Worm (Caenorhabditis elegans) whole organism, late embryonic: ENCODE results near the gene F55G1.7.
A peak's percentile ranks its signal among the peaks of the same experiment; 100 is the strongest.

Experiments
- C08G9.2 ChIP-seq: sonication (generic microtip); optimal IDR thresholded peaks from 2 replicates; lab custom pipeline; 2016; ENCODE audit warnings: mild to moderate bottlenecking, missing genetic modification characterization, moderate library complexity, missing compliant biosample characterization
- K02D7.2 ChIP-seq: sonication (generic microtip); optimal IDR thresholded peaks from 2 replicates; lab custom pipeline; 2017; ENCODE audit warnings: mild to moderate bottlenecking, missing genetic modification characterization, missing compliant biosample characterization
- K09A11.1 ChIP-seq: sonication (generic microtip); optimal IDR thresholded peaks from 2 replicates; lab custom pipeline; 2017; ENCODE audit warnings: antibody characterized with exemption, mild to moderate bottlenecking, missing genetic modification characterization, missing compliant biosample characterization; ENCODE audit not compliant: insufficient read depth
- Y22D7AL.16 ChIP-seq: sonication (generic microtip); optimal IDR thresholded peaks from 2 replicates; lab custom pipeline; 2016; ENCODE audit warnings: missing genetic modification characterization, missing compliant biosample characterization
- ceh-18 ChIP-seq: sonication (generic microtip); optimal IDR thresholded peaks from 2 replicates; lab custom pipeline; 2016; ENCODE audit warnings: missing genetic modification characterization, missing compliant biosample characterization
- ceh-2 ChIP-seq: sonication (generic microtip); optimal IDR thresholded peaks from 2 replicates; lab custom pipeline; 2016; ENCODE audit warnings: missing genotype, missing genetic modification characterization, missing compliant biosample characterization
- ceh-24 ChIP-seq: sonication (generic microtip); optimal IDR thresholded peaks from 2 replicates; lab custom pipeline; 2016; ENCODE audit warnings: mild to moderate bottlenecking, missing genetic modification characterization, missing compliant biosample characterization
- ceh-9 ChIP-seq: sonication (generic microtip); optimal IDR thresholded peaks from 2 replicates; lab custom pipeline; 2016; ENCODE audit warnings: mild to moderate bottlenecking, missing genetic modification characterization, inconsistent platforms, missing compliant biosample characterization
- che-1 ChIP-seq: sonication (generic microtip); optimal IDR thresholded peaks from 2 replicates; lab custom pipeline; 2016; ENCODE audit warnings: mild to moderate bottlenecking, missing genetic modification characterization, missing compliant biosample characterization
- elt-2 ChIP-seq: sonication (generic microtip); optimal IDR thresholded peaks from 2 replicates; lab custom pipeline; 2016; ENCODE audit warnings: missing genetic modification reagents, missing genetic modification characterization, missing compliant biosample characterization
- elt-4 ChIP-seq: sonication (generic microtip); optimal IDR thresholded peaks from 2 replicates; lab custom pipeline; 2016; ENCODE audit warnings: missing genetic modification characterization, missing compliant biosample characterization
- ets-4 ChIP-seq: sonication (generic microtip); optimal IDR thresholded peaks from 2 replicates; lab custom pipeline; 2016; ENCODE audit warnings: missing genetic modification characterization, missing compliant biosample characterization
- hlh-13 ChIP-seq: fragments of 200-800 bp; sonication (Bioruptor generic); optimal IDR thresholded peaks from 2 replicates; lab custom pipeline; 2018; ENCODE audit warnings: mild to moderate bottlenecking, missing genetic modification characterization, missing compliant biosample characterization
- hlh-30 ChIP-seq: sonication (generic microtip); optimal IDR thresholded peaks from 2 replicates; lab custom pipeline; 2017; ENCODE audit warnings: antibody characterized with exemption, missing genetic modification characterization, missing compliant biosample characterization; ENCODE audit not compliant: insufficient read depth
- lin-11 ChIP-seq: fragments of 200-800 bp; sonication (Bioruptor generic); optimal IDR thresholded peaks from 2 replicates; lab custom pipeline; 2018; ENCODE audit warnings: mild to moderate bottlenecking, missing genetic modification characterization, missing compliant biosample characterization
- madf-2 ChIP-seq: sonication (generic microtip); optimal IDR thresholded peaks from 2 replicates; lab custom pipeline; 2017; ENCODE audit warnings: missing genetic modification characterization, missing compliant biosample characterization
- nhr-11 ChIP-seq: fragments of 150-350 bp; optimal IDR thresholded peaks from 2 replicates; lab custom pipeline; 2014; ENCODE audit warnings: missing biosample characterization, missing genetic modification characterization
- npax-4 ChIP-seq: sonication (generic microtip); optimal IDR thresholded peaks from 2 replicates; lab custom pipeline; 2016; ENCODE audit warnings: missing genetic modification characterization, missing compliant biosample characterization
- pat-9 ChIP-seq: fragments of 200-800 bp; sonication (Bioruptor generic); optimal IDR thresholded peaks from 2 replicates; lab custom pipeline; 2018; ENCODE audit warnings: mild to moderate bottlenecking, missing genetic modification characterization, moderate library complexity, missing compliant biosample characterization
- pha-2 ChIP-seq: sonication (generic microtip); optimal IDR thresholded peaks from 2 replicates; lab custom pipeline; 2017; ENCODE audit warnings: mild to moderate bottlenecking, missing genetic modification characterization, missing compliant biosample characterization
- ref-2 ChIP-seq: sonication (generic microtip); optimal IDR thresholded peaks from 2 replicates; lab custom pipeline; 2016; ENCODE audit warnings: missing genetic modification characterization, missing compliant biosample characterization
- rnt-1 ChIP-seq: sonication (generic microtip); optimal IDR thresholded peaks from 2 replicates; lab custom pipeline; 2016; ENCODE audit warnings: missing genetic modification characterization, missing compliant biosample characterization
- sdc-2 ChIP-seq: sonication (generic microtip); optimal IDR thresholded peaks from 2 replicates; lab custom pipeline; 2016; ENCODE audit warnings: missing genotype, missing genetic modification characterization, missing compliant biosample characterization
- sox-4 ChIP-seq: sonication (generic microtip); optimal IDR thresholded peaks from 2 replicates; lab custom pipeline; 2017; ENCODE audit warnings: mild to moderate bottlenecking, missing genetic modification characterization, inconsistent platforms, missing compliant biosample characterization
- unc-3 ChIP-seq, 2 experiments: fragments of 200-800 bp in 1 of 2; sonication (Bioruptor generic) in 1 of 2; sonication (generic microtip) in 1 of 2; conservative IDR thresholded peaks in 1 of 2; optimal IDR thresholded peaks in 1 of 2; 2 replicates each; pipeline versions ENCODE4 v1.3.6 to Lab custom; 2016 to 2022; ENCODE audit warnings: missing compliant biosample characterization in 2 of 2, missing genetic modification characterization in 2 of 2, missing genetic modification reagents in 1 of 2
- unc-42 ChIP-seq: sonication (generic microtip); optimal IDR thresholded peaks from 2 replicates; lab custom pipeline; 2016; ENCODE audit warnings: missing genotype, missing genetic modification characterization, missing compliant biosample characterization
- unc-55 ChIP-seq: sonication (generic microtip); optimal IDR thresholded peaks from 2 replicates; lab custom pipeline; 2017; ENCODE audit warnings: missing biosample characterization, missing genetic modification reagents, missing genetic modification characterization
- ztf-16 ChIP-seq: sonication (generic microtip); optimal IDR thresholded peaks from 2 replicates; lab custom pipeline; 2017; ENCODE audit warnings: missing genetic modification characterization, missing compliant biosample characterization

The F55G1.7 gene

ce11 chrIV:7426055-7426454 lies 43.6 kb downstream of the F55G1.7 start:
- TF ChIP-seq unc-55 (GFP tag; lab: Kevin White, UChicago) (peak; percentile 73), rnt-1 (tag; lab: Kevin White, UChicago) (peak; percentile 51), ceh-18 (tag; lab: Kevin White, UChicago) (peak; percentile 87), elt-4 (no peak)

DNA sequence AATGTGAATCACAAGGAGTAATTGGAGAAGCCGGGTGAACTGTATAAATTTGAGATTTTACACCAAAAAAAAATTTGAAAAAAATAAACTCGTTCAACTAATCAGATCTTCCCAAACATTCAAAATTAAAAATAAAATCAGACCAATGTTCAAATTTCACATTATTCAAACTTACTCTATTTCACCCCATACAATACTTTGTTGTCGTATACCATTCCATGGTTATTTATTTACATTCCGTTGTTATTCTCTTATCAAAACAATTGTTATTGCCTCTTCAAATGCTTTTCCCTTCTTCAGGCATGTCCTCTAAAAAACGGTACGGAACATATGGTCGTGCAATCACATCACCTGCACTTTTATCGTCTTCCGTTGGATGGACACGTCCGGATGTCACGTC lies 45.4 kb downstream of the F55G1.7 start, which contains the start of gene unc-82:
Gene unc-82, plus strand, starts transcription at position 301 of the 400 bp plus-strand sequence.
- no peak for TF ChIP-seq ceh-9 (tag; lab: Kevin White, UChicago)
- TF ChIP-seq C08G9.2 (tag; lab: Kevin White, UChicago), result no peak
- TF ChIP-seq K09A11.1 (tag; lab: Kevin White, UChicago), result no peak
- no peak for TF ChIP-seq K02D7.2 (tag; lab: Kevin White, UChicago)
- TF ChIP-seq rnt-1 (tag; lab: Kevin White, UChicago), result no peak
- no peak for TF ChIP-seq che-1 (tag; lab: Kevin White, UChicago)
- TF ChIP-seq, all 69 proteins: peak for 0

DNA sequence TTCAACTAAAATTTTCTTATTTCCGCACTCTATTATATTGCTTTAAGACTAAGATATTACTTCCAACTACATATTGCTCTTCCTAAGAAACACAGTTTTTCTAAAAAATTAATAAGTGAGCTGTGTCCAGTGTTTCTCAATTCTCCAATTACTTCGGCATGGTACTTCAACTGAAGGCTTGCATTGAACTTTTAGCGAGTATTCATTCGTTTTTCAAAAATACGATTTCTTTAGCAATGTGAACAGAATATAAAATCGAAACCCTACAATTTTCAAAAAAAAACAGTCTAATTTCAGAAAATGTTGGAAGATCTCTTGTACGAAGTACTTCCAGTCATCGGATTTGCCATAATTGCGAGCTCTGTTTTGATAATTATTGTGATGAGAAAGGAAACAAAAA lies 48.7 kb downstream of the F55G1.7 start, which contains the start of gene srtx-1:
Gene srtx-1, plus strand, starts transcription at position 301 of the 400 bp plus-strand sequence.
- no peak for TF ChIP-seq nhr-11 (tag; lab: Kevin White, UChicago)
- no peak for TF ChIP-seq ceh-2
- no peak for TF ChIP-seq unc-3 (GFP tag; conservative IDR thresholded peaks at IDR 0.05; lab: Robert Waterston, UW)
- TF ChIP-seq unc-3 (tag; optimal IDR thresholded peaks at IDR 0.05; lab: Kevin White, UChicago), result no peak
- no peak for TF ChIP-seq madf-2
- TF ChIP-seq ceh-24, result no peak
- no peak for TF ChIP-seq unc-42 (tag; lab: Kevin White, UChicago)
- TF ChIP-seq ref-2 (tag; lab: Kevin White, UChicago), result no peak
- TF ChIP-seq pha-2, result no peak
- TF ChIP-seq hlh-13 (GFP tag; lab: Kevin White, UChicago), result no peak
- TF ChIP-seq ceh-18 (tag; lab: Kevin White, UChicago), result no peak
- TF ChIP-seq ets-4, result no peak
- TF ChIP-seq lin-11 (tag; lab: Kevin White, UChicago), result no peak
- no peak for TF ChIP-seq hlh-30 (tag; lab: Kevin White, UChicago)
- no peak for TF ChIP-seq npax-4 (tag; lab: Kevin White, UChicago)
- TF ChIP-seq sdc-2, result no peak
- TF ChIP-seq ztf-16 (tag; lab: Kevin White, UChicago), result no peak
- TF ChIP-seq elt-2, result no peak
- no peak for TF ChIP-seq sox-4 (tag; lab: Kevin White, UChicago)

- TF ChIP-seq K02D7.2 (tag; lab: Kevin White, UChicago) (no peak), ets-4 (no peak), Y22D7AL.16 (tag; lab: Kevin White, UChicago) (no peak), pat-9 (tag; lab: Kevin White, UChicago) (no peak)
- TF ChIP-seq, all 69 proteins: peak for 0
These were observed 50.8 kb downstream of the F55G1.7 start, which contains the start of gene B0496.6 for ce11 chrIV:7418818-7419217. Gene B0496.6, plus strand, starts transcription at chrIV:7419118.
